Fruit fly (Drosophila melanogaster): ENCODE data around the gene Mrp5.

Gene Mrp5

DNA sequence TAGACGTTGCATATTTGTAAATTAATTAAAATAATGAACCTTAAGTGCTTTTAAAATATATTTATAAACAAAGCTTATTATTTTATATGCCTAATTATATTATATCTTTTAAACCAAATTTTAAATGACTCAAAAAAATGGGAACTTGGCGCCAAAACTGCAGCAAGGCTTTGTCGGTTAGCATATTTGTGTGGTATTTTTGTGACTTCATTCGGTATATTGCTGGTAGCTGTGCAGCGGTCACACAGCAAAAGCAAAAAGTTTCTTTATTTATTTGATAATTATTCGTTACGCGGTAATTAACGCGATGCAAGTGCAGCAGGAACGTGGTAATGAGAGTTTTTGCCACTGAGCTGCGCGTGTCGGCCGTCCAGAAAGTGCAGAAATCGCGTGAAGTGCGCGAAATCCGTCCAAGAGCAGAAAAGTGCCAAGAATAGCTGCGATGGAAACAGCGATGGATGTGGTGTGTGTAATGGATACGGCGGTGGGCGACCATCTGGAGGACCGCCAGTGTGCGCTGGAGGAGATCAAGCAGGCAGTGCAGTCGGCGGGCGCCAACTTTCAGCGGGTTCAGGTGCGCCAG is 4.1 kb upstream of the Mrp5 start, which contains the start of gene Ask1:
Gene Ask1, plus strand, starts transcription at position 250 of the 583 bp plus-strand sequence.
- TF ChIP-seq fkh (GFP tag; optimal IDR thresholded peaks at IDR 0.05) (peak; percentile 20), Hr39 (GFP tag; optimal IDR thresholded peaks at IDR 0.05) (no peak), CG10631 (GFP tag; optimal IDR thresholded peaks at IDR 0.05) (no peak), Sox15 (GFP tag; optimal IDR thresholded peaks at IDR 0.05) (no peak), CG8119 (GFP tag; IDR thresholded peaks at IDR 0.05) (no peak), CG8632 (GFP tag; optimal IDR thresholded peaks at IDR 0.05) (no peak), Sox14 (GFP tag; optimal IDR thresholded peaks at IDR 0.05) (no peak), CG6854 (GFP tag; optimal IDR thresholded peaks at IDR 0.05) (peak; percentile 16), eg (GFP tag; IDR thresholded peaks at IDR 0.05) (no peak), CG11762 (GFP tag; optimal IDR thresholded peaks at IDR 0.05; ENCODE audit: insufficient read depth) (no peak)

DNA sequence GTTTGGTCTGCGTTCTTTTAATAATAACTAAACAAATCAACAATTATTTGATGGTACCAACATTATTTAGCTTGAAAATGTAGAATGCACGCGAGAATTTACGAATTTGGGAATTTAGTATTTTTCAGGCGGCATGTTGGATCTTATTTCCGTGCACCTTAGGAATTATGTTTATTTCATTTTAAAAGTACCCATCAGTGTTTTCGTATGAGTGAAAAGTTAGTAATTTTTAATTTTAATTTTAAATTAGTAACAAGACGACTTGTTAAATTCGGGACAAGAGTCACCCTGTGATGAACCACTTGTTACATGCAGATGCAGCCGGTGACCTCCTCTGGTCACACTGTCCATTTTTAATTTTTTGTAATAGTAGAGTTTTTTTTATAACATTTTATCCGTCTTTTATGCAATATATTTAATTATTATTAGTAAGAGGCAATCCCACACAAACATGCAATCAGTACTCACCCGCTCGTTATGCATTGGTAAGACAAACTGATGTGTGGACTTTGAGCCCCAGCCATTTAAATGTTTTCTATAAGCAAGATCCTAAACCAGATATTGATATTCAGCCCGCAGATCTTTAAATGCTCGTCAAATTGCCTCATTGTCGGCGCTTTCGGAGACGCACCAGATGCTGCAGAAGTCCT is 2.1 kb upstream of the Mrp5 start, which contains the start of the genes CG17186 and Arc42:
Gene CG17186, minus strand, starts transcription at position 88 of the 650 bp plus-strand sequence.
Gene Arc42, plus strand, starts transcription at position 311 of the 650 bp plus-strand sequence.
- TF ChIP-seq CG6854 (GFP tag; optimal IDR thresholded peaks at IDR 0.05) (peak; percentile 47), lz (GFP tag; optimal IDR thresholded peaks at IDR 0.05) (peak; percentile 46), achi (GFP tag; optimal IDR thresholded peaks at IDR 0.05) (peak; percentile 2), CG8319 (GFP tag; optimal IDR thresholded peaks at IDR 0.05) (peak; percentile 30), CG6792 (GFP tag; optimal IDR thresholded peaks at IDR 0.05) (no peak), dsx (GFP tag; optimal IDR thresholded peaks at IDR 0.05; ENCODE audit: poor library complexity, severe bottlenecking) (peak; percentile 23), CG16779 (tag; optimal IDR thresholded peaks at IDR 0.05) (peak; percentile 62), Hr38 (GFP tag; optimal IDR thresholded peaks at IDR 0.05) (no peak), Smox (GFP tag; optimal IDR thresholded peaks at IDR 0.05) (peak; percentile 33), CG6808 (GFP tag; optimal IDR thresholded peaks at IDR 0.05) (peak; percentile 79), CG10631 (GFP tag; optimal IDR thresholded peaks at IDR 0.05) (no peak), Sox15 (GFP tag; optimal IDR thresholded peaks at IDR 0.05) (no peak), dac (GFP tag; optimal IDR thresholded peaks at IDR 0.05) (no peak), CG1621 (tag; optimal IDR thresholded peaks at IDR 0.05) (peak; percentile 10), Eip93F (GFP tag; optimal IDR thresholded peaks at IDR 0.05) (no peak), Gug (GFP tag; IDR thresholded peaks at IDR 0.05) (no peak), pdm3 (GFP tag; optimal IDR thresholded peaks at IDR 0.05) (no peak), Eip75B (GFP tag; optimal IDR thresholded peaks at IDR 0.05) (peak; percentile 45), cyc (GFP tag; optimal IDR thresholded peaks at IDR 0.05) (peak; percentile 28), CG32006 (GFP tag; optimal IDR thresholded peaks at IDR 0.05) (no peak), spab (GFP tag; optimal IDR thresholded peaks at IDR 0.05) (peak; percentile 43), Ets96B (tag; optimal IDR thresholded peaks at IDR 0.05) (no peak), CG10669 (GFP tag; optimal IDR thresholded peaks at IDR 0.05) (peak; percentile 26), Lpt (GFP tag; optimal IDR thresholded peaks at IDR 0.05) (no peak), CG4318 (GFP tag; optimal IDR thresholded peaks at IDR 0.05) (no peak), CG11902 (GFP tag; optimal IDR thresholded peaks at IDR 0.05) (no peak), CG11762 (GFP tag; optimal IDR thresholded peaks at IDR 0.05; ENCODE audit: insufficient read depth) (no peak), vri (GFP tag; optimal IDR thresholded peaks at IDR 0.05) (peak; percentile 39), Ets21C (GFP tag; optimal IDR thresholded peaks at IDR 0.05) (no peak), eg (GFP tag; IDR thresholded peaks at IDR 0.05) (peak; percentile 41; the same call in 1 of the 3 replicates), Sox102F (GFP tag; optimal IDR thresholded peaks at IDR 0.05) (peak; percentile 13), Sox14 (GFP tag; optimal IDR thresholded peaks at IDR 0.05) (peak; percentile 28), CG8632 (GFP tag; optimal IDR thresholded peaks at IDR 0.05) (no peak), CG9139 (GFP tag; optimal IDR thresholded peaks at IDR 0.05) (peak; percentile 84), CG3919 (GFP tag; optimal IDR thresholded peaks at IDR 0.05) (peak; percentile 17), esn (GFP tag; optimal IDR thresholded peaks at IDR 0.05) (peak; percentile 42), CG6276 (GFP tag; optimal IDR thresholded peaks at IDR 0.05) (peak; percentile 78), CG31627 (GFP tag; optimal IDR thresholded peaks at IDR 0.05) (peak; percentile 1), ss (GFP tag; optimal IDR thresholded peaks at IDR 0.05) (peak; percentile 85 to 87), topi (GFP tag; optimal IDR thresholded peaks at IDR 0.05) (peak; percentile 21), acj6 (GFP tag; optimal IDR thresholded peaks at IDR 0.05) (peak; percentile 19), CG8119 (GFP tag; IDR thresholded peaks at IDR 0.05) (no peak), Eip78C (GFP tag) (peak; percentile 72), net (GFP tag; optimal IDR thresholded peaks at IDR 0.05) (peak; percentile 3), fkh (GFP tag; optimal IDR thresholded peaks at IDR 0.05) (peak; percentile 43)
